Worm (Caenorhabditis elegans) whole organism, late embryonic: ENCODE data around the gene ZK899.7.

ENCODE experiments used
- F13H6.1 ChIP-seq: sonication (generic microtip); optimal IDR thresholded peaks from 2 replicates; lab custom pipeline; 2016; ENCODE audit warnings: missing genetic modification characterization, missing compliant biosample characterization
- K09A11.1 ChIP-seq: sonication (generic microtip); optimal IDR thresholded peaks from 2 replicates; lab custom pipeline; 2017; ENCODE audit warnings: antibody characterized with exemption, mild to moderate bottlenecking, missing genetic modification characterization, missing compliant biosample characterization; ENCODE audit not compliant: insufficient read depth
- ceh-48 ChIP-seq: sonication (generic microtip); optimal IDR thresholded peaks from 2 replicates; lab custom pipeline; 2016; ENCODE audit warnings: missing genetic modification characterization, inconsistent platforms, missing compliant biosample characterization
- ceh-6 ChIP-seq: fragments of 200-800 bp; sonication (Bioruptor generic); optimal IDR thresholded peaks from 2 replicates; lab custom pipeline; 2018; ENCODE audit warnings: mild to moderate bottlenecking, missing genetic modification characterization, missing compliant biosample characterization
- eyg-1 ChIP-seq: sonication (generic microtip); optimal IDR thresholded peaks from 2 replicates; lab custom pipeline; 2016; ENCODE audit warnings: missing genotype, missing genetic modification characterization, missing compliant biosample characterization
- fkh-10 ChIP-seq: fragments of 150-350 bp; optimal IDR thresholded peaks from 2 replicates; lab custom pipeline; 2014; ENCODE audit warnings: missing biosample characterization, missing genetic modification reagents, missing genetic modification characterization
- hlh-30 ChIP-seq: sonication (generic microtip); optimal IDR thresholded peaks from 2 replicates; lab custom pipeline; 2017; ENCODE audit warnings: antibody characterized with exemption, missing genetic modification characterization, missing compliant biosample characterization; ENCODE audit not compliant: insufficient read depth
- lin-11 ChIP-seq: fragments of 200-800 bp; sonication (Bioruptor generic); optimal IDR thresholded peaks from 2 replicates; lab custom pipeline; 2018; ENCODE audit warnings: mild to moderate bottlenecking, missing genetic modification characterization, missing compliant biosample characterization
- sdc-2 ChIP-seq: sonication (generic microtip); optimal IDR thresholded peaks from 2 replicates; lab custom pipeline; 2016; ENCODE audit warnings: missing genotype, missing genetic modification characterization, missing compliant biosample characterization
- unc-55 ChIP-seq: sonication (generic microtip); optimal IDR thresholded peaks from 2 replicates; lab custom pipeline; 2017; ENCODE audit warnings: missing biosample characterization, missing genetic modification reagents, missing genetic modification characterization

- TF ChIP-seq K09A11.1 (tag; lab: Kevin White, UChicago): no peak
- TF ChIP-seq sdc-2 (tag; lab: Kevin White, UChicago): no peak
- TF ChIP-seq ceh-48 (tag; lab: Kevin White, UChicago): no peak
- no peak for TF ChIP-seq F13H6.1
- no peak for TF ChIP-seq fkh-10 (GFP tag; lab: Kevin White, UChicago)
- TF ChIP-seq lin-11 (tag; lab: Kevin White, UChicago): no peak
- TF ChIP-seq unc-55: no peak
- TF ChIP-seq eyg-1 (tag; lab: Kevin White, UChicago): no peak
- TF ChIP-seq hlh-30 (tag; lab: Kevin White, UChicago): no peak
- no peak for TF ChIP-seq ceh-6 (GFP tag; lab: Kevin White, UChicago)
These were observed 45.5 kb downstream of the ZK899.7 start for ce11 chrX:9403622-9404255.
